Fruit fly (Drosophila melanogaster) whole organism, embryonic: ENCODE results near the gene CG42764.
A peak's percentile ranks its signal among the peaks of the same experiment; 100 is the strongest.

ENCODE experiments used
- Atf-2 ChIP-seq: fragments of 200-800 bp; sonication (Bioruptor generic); optimal IDR thresholded peaks from 2 replicates; lab custom pipeline; 2016; ENCODE audit warnings: missing biosample characterization, missing genetic modification characterization
- B-H1 ChIP-seq: fragments of 200-800 bp; sonication (Bioruptor generic); IDR thresholded peaks from 3 replicates; pipeline ENCODE4 v1.3.6; 2022; ENCODE audit warnings: missing biosample characterization, missing genetic modification characterization
- B-H2 ChIP-seq: fragments of 200-800 bp; sonication (Bioruptor generic); optimal IDR thresholded peaks from 2 replicates; lab custom pipeline; 2018; ENCODE audit warnings: missing biosample characterization, mild to moderate bottlenecking, missing genetic modification characterization
- Bdp1 ChIP-seq: fragments of 200-800 bp; sonication (Bioruptor generic); optimal IDR thresholded peaks from 3 replicates; lab custom pipeline; 2016; ENCODE audit warnings: missing biosample characterization, missing genetic modification characterization
- CG11723 ChIP-seq: fragments of 200-800 bp; sonication (Bioruptor generic); optimal IDR thresholded peaks from 2 replicates; lab custom pipeline; 2017; ENCODE audit warnings: missing biosample characterization, mild to moderate bottlenecking, missing genetic modification characterization
- CG13123 ChIP-seq: fragments of 200-800 bp; sonication (Bioruptor generic); optimal IDR thresholded peaks from 2 replicates; lab custom pipeline; 2016; ENCODE audit warnings: missing biosample characterization, missing genetic modification characterization
- CG14441 ChIP-seq: fragments of 200-800 bp; sonication (Bioruptor generic); IDR thresholded peaks from 2 replicates; pipeline ENCODE4 v1.3.6; 2022; ENCODE audit warnings: missing biosample characterization, missing genetic modification characterization
- CG14860 ChIP-seq: fragments of 200-800 bp; sonication (Bioruptor generic); IDR thresholded peaks from 3 replicates; pipeline ENCODE4 v1.3.6; 2022; ENCODE audit warnings: missing biosample characterization, missing genetic modification characterization; ENCODE audit not compliant: partially characterized antibody
- CG15269 ChIP-seq: fragments of 200-800 bp; sonication (Bioruptor generic); optimal IDR thresholded peaks from 2 replicates; lab custom pipeline; 2018; ENCODE audit warnings: missing biosample characterization, mild to moderate bottlenecking, missing genetic modification characterization, moderate library complexity
- CG16815 ChIP-seq: fragments of 200-800 bp; sonication (Bioruptor generic); optimal IDR thresholded peaks from 3 replicates; lab custom pipeline; 2017; ENCODE audit warnings: missing biosample characterization, mild to moderate bottlenecking, missing genetic modification characterization
- CG17802 ChIP-seq: fragments of 200-800 bp; sonication (Bioruptor generic); optimal IDR thresholded peaks from 2 replicates; lab custom pipeline; 2018; ENCODE audit warnings: missing biosample characterization, mild to moderate bottlenecking, missing genetic modification characterization, moderate library complexity
- CG31388 ChIP-seq: fragments of 200-800 bp; sonication (Bioruptor generic); optimal IDR thresholded peaks from 2 replicates; lab custom pipeline; 2016; ENCODE audit warnings: missing biosample characterization, missing genetic modification characterization
- CG3163 ChIP-seq: fragments of 200-800 bp; sonication (Bioruptor generic); optimal IDR thresholded peaks from 3 replicates; lab custom pipeline; 2016; ENCODE audit warnings: missing biosample characterization, missing genetic modification characterization
- CG34422 ChIP-seq: fragments of 200-800 bp; sonication (Bioruptor generic); IDR thresholded peaks from 3 replicates; pipeline ENCODE4 v1.3.6; 2022; ENCODE audit warnings: missing biosample characterization, missing genetic modification characterization
- CG43689 ChIP-seq: fragments of 200-800 bp; sonication (Bioruptor generic); IDR thresholded peaks from 2 replicates; pipeline ENCODE4 v1.3.6; 2022; ENCODE audit warnings: missing biosample characterization, missing genetic modification characterization
- CG6175 ChIP-seq: fragments of 200-800 bp; sonication (Bioruptor generic); IDR thresholded peaks from 3 replicates; pipeline ENCODE4 v1.3.6; 2022; ENCODE audit warnings: missing biosample characterization, missing genetic modification characterization
- CG6272 ChIP-seq: fragments of 200-800 bp; sonication (Bioruptor generic); IDR thresholded peaks from 2 replicates; pipeline ENCODE4 v1.3.6; 2022; ENCODE audit warnings: missing biosample characterization, missing genetic modification characterization
- CG7786 ChIP-seq: fragments of 200-800 bp; sonication (Bioruptor generic); optimal IDR thresholded peaks from 2 replicates; lab custom pipeline; 2016; ENCODE audit warnings: missing biosample characterization, missing genetic modification characterization
- CG7963 ChIP-seq: fragments of 200-800 bp; sonication (Bioruptor generic); IDR thresholded peaks from 3 replicates; pipeline ENCODE4 v1.3.6; 2022; ENCODE audit warnings: missing biosample characterization, missing genetic modification characterization; ENCODE audit not compliant: partially characterized antibody
- CG8290 ChIP-seq, 3 experiments: fragments of 200-800 bp; sonication (Bioruptor generic); optimal IDR thresholded peaks; 2 replicates each; lab custom pipeline; 2016 to 2019; ENCODE audit warnings: missing biosample characterization in 3 of 3, missing genetic modification characterization in 3 of 3, mild to moderate bottlenecking in 2 of 3, moderate library complexity in 1 of 3
- CrebB ChIP-seq: fragments of 200-800 bp; sonication (Bioruptor generic); optimal IDR thresholded peaks from 3 replicates; lab custom pipeline; 2018; ENCODE audit warnings: missing biosample characterization, mild to moderate bottlenecking, missing genetic modification characterization
- Deaf1 ChIP-seq: fragments of 200-800 bp; optimal IDR thresholded peaks from 3 replicates; lab custom pipeline; 2019; ENCODE audit warnings: missing biosample characterization, mild to moderate bottlenecking, missing genetic modification characterization, moderate library complexity
- Drgx ChIP-seq: fragments of 200-800 bp; sonication (Bioruptor generic); IDR thresholded peaks from 2 replicates; pipeline ENCODE4 v1.3.6; 2022; ENCODE audit warnings: missing biosample characterization, missing genetic modification characterization
- HLH4C ChIP-seq: fragments of 200-800 bp; sonication (Bioruptor generic); IDR thresholded peaks from 3 replicates; pipeline ENCODE4 v1.3.6; 2022; ENCODE audit warnings: missing biosample characterization, missing genetic modification characterization; ENCODE audit not compliant: partially characterized antibody
- Hsf ChIP-seq: fragments of 200-800 bp; sonication (Bioruptor generic); optimal IDR thresholded peaks from 3 replicates; lab custom pipeline; 2016; ENCODE audit warnings: missing biosample characterization, missing genetic modification characterization
- Kr ChIP-seq: fragments of 200-800 bp; sonication (Bioruptor generic); optimal IDR thresholded peaks from 2 replicates; lab custom pipeline; 2017; ENCODE audit warnings: missing biosample characterization, mild to moderate bottlenecking, missing genetic modification characterization
- MBD-R2 ChIP-seq: fragments of 200-800 bp; sonication (Bioruptor generic); IDR thresholded peaks from 2 replicates; pipeline ENCODE4 v1.3.6; 2022; ENCODE audit warnings: missing biosample characterization, missing genetic modification characterization
- Rfx ChIP-seq: fragments of 200-800 bp; sonication (Bioruptor generic); IDR thresholded peaks from 2 replicates; pipeline ENCODE4 v1.3.6; 2022; ENCODE audit warnings: missing biosample characterization, missing genetic modification characterization
- Spps ChIP-seq: fragments of 200-800 bp; sonication (Bioruptor generic); optimal IDR thresholded peaks from 2 replicates; lab custom pipeline; 2018; ENCODE audit warnings: missing biosample characterization, mild to moderate bottlenecking, missing genetic modification characterization
- Tbp ChIP-seq: fragments of >200 bp; optimal IDR thresholded peaks from 2 replicates; lab custom pipeline; 2018; ENCODE audit warnings: missing biosample characterization, missing genetic modification characterization
- ase ChIP-seq: fragments of 200-800 bp; sonication (Bioruptor generic); IDR thresholded peaks from 3 replicates; pipeline ENCODE4 v1.3.6; 2022; ENCODE audit warnings: missing biosample characterization, missing genetic modification characterization
- ash1 ChIP-seq: fragments of 200-800 bp; sonication (Bioruptor generic); optimal IDR thresholded peaks from 2 replicates; lab custom pipeline; 2018; ENCODE audit warnings: missing biosample characterization, mild to moderate bottlenecking, missing genetic modification characterization
- cad ChIP-seq: fragments of >200 bp; optimal IDR thresholded peaks from 2 replicates; lab custom pipeline; 2017; ENCODE audit warnings: missing biosample characterization, missing genetic modification characterization
- caup ChIP-seq: fragments of 200-800 bp; sonication (Bioruptor generic); optimal IDR thresholded peaks from 3 replicates; lab custom pipeline; 2017; ENCODE audit warnings: missing biosample characterization, mild to moderate bottlenecking, missing genetic modification characterization, moderate library complexity; ENCODE audit not compliant: severe bottlenecking
- chn ChIP-seq: fragments of 200-800 bp; sonication (Bioruptor generic); optimal IDR thresholded peaks from 2 replicates; lab custom pipeline; 2016; ENCODE audit warnings: missing biosample characterization, missing genetic modification characterization
- disco-r ChIP-seq: fragments of 200-800 bp; sonication (Bioruptor generic); optimal IDR thresholded peaks from 2 replicates; lab custom pipeline; 2016; ENCODE audit warnings: missing biosample characterization, missing genetic modification characterization
- dm ChIP-seq: fragments of 200-800 bp; sonication (Bioruptor generic); optimal IDR thresholded peaks from 3 replicates; lab custom pipeline; 2016; ENCODE audit warnings: missing biosample characterization, missing genetic modification characterization
- eve ChIP-seq, 2 experiments: fragments of >200 bp; optimal IDR thresholded peaks; 2 replicates each; lab custom pipeline; 2017; ENCODE audit warnings: missing biosample characterization in 2 of 2, missing genetic modification characterization in 2 of 2
- fd102C ChIP-seq: fragments of 200-800 bp; sonication (Bioruptor generic); optimal IDR thresholded peaks from 2 replicates; lab custom pipeline; 2018; ENCODE audit warnings: missing biosample characterization, mild to moderate bottlenecking, missing genetic modification characterization, moderate library complexity
- fd64A ChIP-seq: fragments of 200-800 bp; sonication (Bioruptor generic); optimal IDR thresholded peaks from 3 replicates; lab custom pipeline; 2018; ENCODE audit warnings: missing biosample characterization, mild to moderate bottlenecking, missing genetic modification characterization
- ftz-f1 ChIP-seq: fragments of 200-800 bp; sonication (Bioruptor generic); optimal IDR thresholded peaks from 2 replicates; lab custom pipeline; 2016; ENCODE audit warnings: missing biosample characterization, missing genetic modification characterization
- grau ChIP-seq: fragments of 200-800 bp; optimal IDR thresholded peaks from 3 replicates; lab custom pipeline; 2019; ENCODE audit warnings: missing biosample characterization, mild to moderate bottlenecking, missing genetic modification characterization, moderate library complexity
- jumu ChIP-seq: fragments of 200-800 bp; sonication (Bioruptor generic); optimal IDR thresholded peaks from 3 replicates; lab custom pipeline; 2016; ENCODE audit warnings: missing biosample characterization, missing genetic modification characterization
- lbe ChIP-seq: fragments of 200-800 bp; sonication (Bioruptor generic); optimal IDR thresholded peaks from 2 replicates; lab custom pipeline; 2016; ENCODE audit warnings: missing biosample characterization, mild to moderate bottlenecking, missing genetic modification characterization
- nom ChIP-seq: fragments of 200-800 bp; sonication (Bioruptor generic); optimal IDR thresholded peaks from 2 replicates; lab custom pipeline; 2017; ENCODE audit warnings: missing biosample characterization, missing genetic modification characterization, mild to moderate bottlenecking, moderate library complexity, missing genetic modification reagents
- pita ChIP-seq: fragments of 200-800 bp; sonication (Bioruptor generic); optimal IDR thresholded peaks from 2 replicates; lab custom pipeline; 2017; ENCODE audit warnings: missing biosample characterization, mild to moderate bottlenecking, missing genetic modification characterization
- unpg ChIP-seq: fragments of 200-800 bp; sonication (Bioruptor generic); optimal IDR thresholded peaks from 3 replicates; lab custom pipeline; 2018; ENCODE audit warnings: missing biosample characterization, mild to moderate bottlenecking, missing genetic modification characterization, moderate library complexity
- yki ChIP-seq: fragments of >200 bp; optimal IDR thresholded peaks from 3 replicates; lab custom pipeline; 2018
- zfh1 ChIP-seq: fragments of 200-800 bp; sonication (Bioruptor generic); IDR thresholded peaks from 3 replicates; pipeline ENCODE4 v1.3.6; 2022; ENCODE audit warnings: missing biosample characterization, missing genetic modification characterization

Gene CG42764

DNA sequence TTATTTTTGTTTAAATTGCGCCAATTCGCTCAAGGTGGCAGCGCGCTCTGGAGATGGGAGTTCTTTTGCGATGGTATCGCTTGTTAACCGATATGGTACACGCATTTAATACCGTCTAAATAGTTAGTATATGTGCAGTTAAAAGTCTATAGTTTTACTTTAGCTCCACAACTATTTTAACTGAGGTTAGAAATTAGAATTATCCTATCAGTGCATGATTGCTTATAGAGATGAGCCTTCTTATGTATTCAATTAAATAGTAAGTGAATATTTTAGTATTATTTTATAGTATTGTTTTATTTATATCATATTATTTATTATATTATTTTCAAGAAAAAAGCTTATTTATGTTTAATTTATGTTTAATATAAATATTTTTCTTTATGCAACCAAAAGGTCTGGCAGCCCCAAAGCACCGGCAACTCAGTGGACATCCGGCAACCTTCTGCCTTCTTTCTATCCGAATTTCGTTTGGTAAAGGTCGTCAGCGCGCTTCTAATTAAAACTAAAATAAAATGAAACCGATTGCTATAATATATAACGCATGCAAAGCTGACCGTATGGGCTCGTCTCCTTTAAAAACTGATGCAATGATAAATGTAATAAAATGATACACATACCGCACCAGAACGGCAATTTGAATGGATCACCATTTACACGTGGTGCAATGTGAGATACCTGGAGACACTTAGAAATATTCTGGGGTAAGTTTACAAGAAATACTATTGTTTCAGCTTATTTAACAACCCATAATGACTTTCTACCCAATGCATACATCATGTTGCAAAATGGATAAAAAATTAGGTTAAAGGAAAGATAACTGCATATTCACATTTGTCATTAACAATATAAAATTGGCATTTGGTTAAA lies 12.8 kb downstream of the CG42764 start, which contains the start of gene CG5199 (continued):
- TF ChIP-seq Spps (tag; lab: Kevin White, UChicago) (peak; percentile 26), lbe (GFP tag; lab: Kevin White, UChicago) (peak; percentile 1), CG6175 (0 out of 3 replicates have a peak, but pooled peaks have one; percentile 51), CG11723 (GFP tag; lab: Kevin White, UChicago) (no peak), fd64A (GFP tag; lab: Kevin White, UChicago) (no peak), Hsf (GFP tag; lab: Kevin White, UChicago) (peak; percentile 13), Deaf1 (tag; lab: Kevin White, UChicago) (no peak), MBD-R2 (GFP tag; lab: Robert Waterston, UW) (no peak; the same call in 1 of the 2 replicates), cad (GFP tag; lab: Kevin White, UChicago) (no peak), Drgx (0 out of 2 replicates have a peak, but pooled peaks have one; percentile 28), unpg (GFP tag; lab: Kevin White, UChicago) (peak; percentile 66), Rfx (GFP tag; lab: Robert Waterston, UW) (peak; percentile 67), CG7786 (GFP tag; lab: Kevin White, UChicago) (no peak), B-H1 (GFP tag; lab: Robert Waterston, UW) (peak; percentile 32; the same call in 2 of the 3 replicates), CG14441 (GFP tag; lab: Robert Waterston, UW) (peak; percentile 68), Bdp1 (GFP tag; lab: Kevin White, UChicago) (no peak), pita (no peak), dm (GFP tag; lab: Kevin White, UChicago) (peak; percentile 87), eve (GFP tag; optimal IDR thresholded peaks at IDR 0.05; lab: Kevin White, UChicago) (no peak), CG43689 (GFP tag; lab: Robert Waterston, UW) (no peak), Kr (no peak), CG15269 (peak; percentile 58), CG34422 (GFP tag; lab: Robert Waterston, UW) (peak; percentile 57), Tbp (GFP tag; lab: Kevin White, UChicago) (peak; percentile 31), yki (lab: Kevin White, UChicago) (no peak), grau (tag; lab: Kevin White, UChicago) (peak; percentile 76), chn (GFP tag; lab: Kevin White, UChicago) (no peak), HLH4C (GFP tag; lab: Robert Waterston, UW) (peak; percentile 61; the same call in 1 of the 3 replicates), CG17802 (tag; lab: Kevin White, UChicago) (peak; percentile 1), nom (GFP tag; lab: Kevin White, UChicago) (no peak), CG14860 (peak; percentile 62; the same call in 2 of the 3 replicates), CrebB (no peak), CG8290 (GFP tag; optimal IDR thresholded peaks at IDR 0.05; lab: Kevin White, UChicago) (peak; percentile 30), CG8290 (tag; optimal IDR thresholded peaks at IDR 0.05; lab: Kevin White, UChicago) (no peak), CG7963 (peak; percentile 59; the same call in 2 of the 3 replicates), Atf-2 (GFP tag; lab: Kevin White, UChicago) (no peak), B-H2 (GFP tag; lab: Kevin White, UChicago) (peak; percentile 54), ftz-f1 (GFP tag; lab: Kevin White, UChicago) (peak; percentile 37), CG6272 (GFP tag; lab: Robert Waterston, UW) (peak; percentile 78), disco-r (GFP tag; lab: Kevin White, UChicago) (no peak), ase (GFP tag; lab: Robert Waterston, UW) (no peak), CG13123 (GFP tag; lab: Kevin White, UChicago) (no peak), caup (GFP tag; lab: Kevin White, UChicago) (peak; percentile 63), CG16815 (peak; percentile 37), jumu (GFP tag; lab: Kevin White, UChicago) (no peak), fd102C (GFP tag; lab: Kevin White, UChicago) (no peak), ash1 (GFP tag; lab: Kevin White, UChicago) (no peak), CG3163 (GFP tag; lab: Kevin White, UChicago) (no peak), CG31388 (GFP tag; lab: Kevin White, UChicago) (peak; percentile 56), zfh1 (GFP tag; lab: Robert Waterston, UW) (peak; percentile 62; the same call in 1 of the 3 replicates)
